Worm (Caenorhabditis elegans) whole organism, L3 larva: Measurements from ENCODE around the gene ztf-16.

Experiments
- ceh-9 ChIP-seq: sonication (generic microtip); optimal IDR thresholded peaks from 2 replicates; lab custom pipeline; 2018; ENCODE audit warnings: missing biosample characterization, missing genetic modification characterization
- egl-27 ChIP-seq: sonication (generic microtip); optimal IDR thresholded peaks from 4 replicates; lab custom pipeline; 2017; ENCODE audit warnings: missing biosample characterization, missing genetic modification reagents, missing genetic modification characterization
- jun-1 ChIP-seq: fragments of 150-350 bp; optimal IDR thresholded peaks from 2 replicates; lab custom pipeline; 2014; ENCODE audit warnings: missing biosample characterization, missing genetic modification reagents, missing genetic modification characterization
- lin-39 ChIP-seq: fragments of 150-350 bp; optimal IDR thresholded peaks from 2 replicates; lab custom pipeline; 2018; ENCODE audit warnings: missing biosample characterization, missing genetic modification reagents, missing genetic modification characterization
- nhr-237 ChIP-seq: fragments of 150-350 bp; optimal IDR thresholded peaks from 2 replicates; lab custom pipeline; 2014; ENCODE audit warnings: missing biosample characterization, missing genetic modification characterization
- unc-62 ChIP-seq: fragments of 150-350 bp; sonication (generic microtip); optimal IDR thresholded peaks from 4 replicates; lab custom pipeline; 2014; ENCODE audit warnings: missing biosample characterization, missing genetic modification reagents, missing genetic modification characterization

- TF ChIP-seq ceh-9 (tag; lab: Kevin White, UChicago) (no peak), nhr-237 (no peak), lin-39 (tag; lab: Kevin White, UChicago) (no peak), unc-62 (GFP tag; lab: Kevin White, UChicago) (no peak), egl-27 (tag; lab: Kevin White, UChicago) (no peak), jun-1 (tag; lab: Kevin White, UChicago) (no peak)
Observed at ce11 chrX:4821602-4822001, 10.3 kb upstream of the ztf-16 start.
